Fruit fly (Drosophila melanogaster): ENCODE measurements around the gene CG14712.

The CG14712 gene

DNA sequence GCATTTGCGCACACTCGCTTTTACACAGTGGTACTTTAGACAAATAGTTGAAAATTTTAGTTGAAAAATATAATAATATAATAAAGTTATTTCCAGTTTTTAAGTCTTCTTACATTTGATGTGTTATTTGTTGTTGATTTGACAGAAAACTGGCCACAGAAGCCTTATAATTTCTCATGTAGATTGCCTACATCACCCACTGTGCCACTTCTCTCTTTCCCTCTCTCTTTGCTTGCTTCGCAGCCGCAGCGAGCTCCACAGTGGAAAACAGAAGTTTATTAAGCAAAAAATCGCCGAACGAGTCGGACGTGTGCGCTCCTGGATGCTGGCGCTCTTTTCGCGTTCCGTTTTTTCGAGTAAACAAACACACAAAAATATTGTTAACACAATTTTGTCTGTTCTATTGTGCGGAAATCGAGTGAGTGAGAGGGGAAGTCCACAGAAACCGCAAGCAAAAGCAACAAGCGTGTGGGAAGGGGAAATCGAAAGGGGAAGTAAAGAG is 27.4 kb downstream of the CG14712 start, which contains the start of gene CG42327 (continued):
- peak; percentile 96 for TF ChIP-seq Nf-YA (GFP tag; IDR thresholded peaks at IDR 0.05)
- TF ChIP-seq CG12071 (GFP tag; optimal IDR thresholded peaks at IDR 0.05) = peak; percentile 79
- TF ChIP-seq CG8359 (GFP tag; optimal IDR thresholded peaks at IDR 0.05; ENCODE audit: borderline replicate concordance) = peak; percentile 85
- TF ChIP-seq CG15601 (tag; optimal IDR thresholded peaks at IDR 0.05) = peak; percentile 92
- peak; percentile 94 for TF ChIP-seq Rx (GFP tag; IDR thresholded peaks at IDR 0.05)
- no peak for TF ChIP-seq lov (optimal IDR thresholded peaks at IDR 0.05)
- peak; percentile 96 for TF ChIP-seq lov (GFP tag; IDR thresholded peaks at IDR 0.05)
- TF ChIP-seq Bdp1 (GFP tag; optimal IDR thresholded peaks at IDR 0.05) = peak; percentile 83
- TF ChIP-seq CG13894 (tag; optimal IDR thresholded peaks at IDR 0.05) = peak; percentile 65
- peak; percentile 89 for TF ChIP-seq CG9437 (GFP tag; optimal IDR thresholded peaks at IDR 0.05)
- peak; percentile 83 for TF ChIP-seq pum (GFP tag; optimal IDR thresholded peaks at IDR 0.05)
- peak; percentile 86 for TF ChIP-seq MTF-1 (GFP tag; optimal IDR thresholded peaks at IDR 0.05; ENCODE audit: borderline replicate concordance)
- peak; percentile 88 for TF ChIP-seq CG7271 (tag; optimal IDR thresholded peaks at IDR 0.05)
- TF ChIP-seq klu (GFP tag; IDR thresholded peaks at IDR 0.05) = peak; percentile 81
- peak; percentile 94 for TF ChIP-seq Fer1 (GFP tag; optimal IDR thresholded peaks at IDR 0.05)
- TF ChIP-seq Dp (GFP tag; optimal IDR thresholded peaks at IDR 0.05) = peak; percentile 2
- TF ChIP-seq seq (GFP tag; IDR thresholded peaks at IDR 0.05) = peak; percentile 96
- peak; percentile 84 for TF ChIP-seq CG15514 (GFP tag; optimal IDR thresholded peaks at IDR 0.05)
- peak in 1 of 2 experiments; percentile 80 for TF ChIP-seq eve (GFP tag; optimal IDR thresholded peaks at IDR 0.05)
- TF ChIP-seq knrl (GFP tag; IDR thresholded peaks at IDR 0.05; ENCODE audit: partially characterized antibody) = no peak; the same call in 2 of the 3 replicates
- peak; percentile 98 for TF ChIP-seq CG31441 (GFP tag; IDR thresholded peaks at IDR 0.05)
- TF ChIP-seq D19A (tag; optimal IDR thresholded peaks at IDR 0.05) = peak; percentile 93
- TF ChIP-seq Spps (tag; optimal IDR thresholded peaks at IDR 0.05) = peak; percentile 94
- TF ChIP-seq CG2199 (GFP tag; IDR thresholded peaks at IDR 0.05) = peak; percentile 84
- peak; percentile 69 for TF ChIP-seq CG30020 (tag; optimal IDR thresholded peaks at IDR 0.05)
- peak; percentile 65 for TF ChIP-seq fu2 (GFP tag; optimal IDR thresholded peaks at IDR 0.05)
- peak; percentile 77 for TF ChIP-seq CHES-1-like (GFP tag; optimal IDR thresholded peaks at IDR 0.05)
- TF ChIP-seq CG12299 (tag; optimal IDR thresholded peaks at IDR 0.05) = peak; percentile 91
- TF ChIP-seq pita (GFP tag; optimal IDR thresholded peaks at IDR 0.05) = no peak
- peak in 1 of 2 experiments; percentile 83 for TF ChIP-seq Hr78 (GFP tag; optimal IDR thresholded peaks at IDR 0.05)
- 0 out of 2 replicates have a peak, but pooled peaks have one; percentile 29 for TF ChIP-seq Poxn (GFP tag; IDR thresholded peaks at IDR 0.05)
- peak; percentile 91 for TF ChIP-seq CG17385 (GFP tag; optimal IDR thresholded peaks at IDR 0.05)
- peak; percentile 94 for TF ChIP-seq lmd (GFP tag; IDR thresholded peaks at IDR 0.05)
- TF ChIP-seq slp2 (GFP tag; optimal IDR thresholded peaks at IDR 0.05) = peak; percentile 86
- TF ChIP-seq CG1529 (GFP tag; optimal IDR thresholded peaks at IDR 0.05) = peak; percentile 92
- TF ChIP-seq Hr51 (GFP tag; optimal IDR thresholded peaks at IDR 0.05) = peak; percentile 74 to 96
- TF ChIP-seq gro (GFP tag; optimal IDR thresholded peaks at IDR 0.05) = peak; percentile 69
- TF ChIP-seq Six4 (GFP tag; optimal IDR thresholded peaks at IDR 0.05) = peak; percentile 88
- TF ChIP-seq Optix (GFP tag; IDR thresholded peaks at IDR 0.05) = peak; percentile 96
- peak; percentile 79 for TF ChIP-seq CG9609 (GFP tag; optimal IDR thresholded peaks at IDR 0.05)
- peak; percentile 90 for TF ChIP-seq sens-2 (GFP tag; IDR thresholded peaks at IDR 0.05)
- TF ChIP-seq C15 (GFP tag; IDR thresholded peaks at IDR 0.05) = peak; percentile 86; the same call in 2 of the 3 replicates
- peak; percentile 31 for TF ChIP-seq CG9797 (GFP tag; optimal IDR thresholded peaks at IDR 0.05)
- TF ChIP-seq CG11093 (GFP tag; IDR thresholded peaks at IDR 0.05) = peak; percentile 92
- TF ChIP-seq CG14710 (tag; optimal IDR thresholded peaks at IDR 0.05) = peak; percentile 91
- peak; percentile 22 for TF ChIP-seq zf30C (GFP tag; optimal IDR thresholded peaks at IDR 0.05)
- peak; percentile 98 for TF ChIP-seq chm (GFP tag; IDR thresholded peaks at IDR 0.05)
- TF ChIP-seq Hr3 (GFP tag; optimal IDR thresholded peaks at IDR 0.05) = peak; percentile 92
- peak; percentile 97 for TF ChIP-seq CG8388 (GFP tag; optimal IDR thresholded peaks at IDR 0.05)
- peak; percentile 93 for TF ChIP-seq lbe (GFP tag; optimal IDR thresholded peaks at IDR 0.05)

Data from whole organism, embryonic.